Worm (Caenorhabditis elegans) whole organism, L3 larva: ENCODE measurements around the gene srr-10.

Experiments used
- nhr-76 ChIP-seq: fragments of 150-350 bp; sonication (generic microtip); optimal IDR thresholded peaks from 5 replicates; lab custom pipeline; 2014; ENCODE audit warnings: missing biosample characterization, missing genetic modification characterization
- ztf-11 ChIP-seq: fragments of 150-350 bp; optimal IDR thresholded peaks from 2 replicates; lab custom pipeline; 2014; ENCODE audit warnings: missing biosample characterization, missing genetic modification characterization

- no peak for TF ChIP-seq nhr-76 (tag; lab: Kevin White, UChicago)
- no peak for TF ChIP-seq ztf-11 (tag; lab: Kevin White, UChicago)
These were observed 17.8 kb upstream of the srr-10 start, which contains the start of gene ZK105.5 for ce11 chrV:7717629-7718028.
